Fruit fly (Drosophila melanogaster) whole organism, embryonic: ENCODE measurements around the gene CG3165.

Experiments
- B-H2 ChIP-seq: fragments of 200-800 bp; sonication (Bioruptor generic); optimal IDR thresholded peaks from 2 replicates; lab custom pipeline; 2018; ENCODE audit warnings: missing biosample characterization, mild to moderate bottlenecking, missing genetic modification characterization
- BtbVII ChIP-seq: fragments of 200-800 bp; sonication (Bioruptor generic); optimal IDR thresholded peaks from 3 replicates; lab custom pipeline; 2017; ENCODE audit warnings: missing biosample characterization, mild to moderate bottlenecking, missing genetic modification characterization
- CG1024 ChIP-seq: fragments of 200-800 bp; sonication (Bioruptor generic); IDR thresholded peaks from 2 replicates; pipeline ENCODE4 v1.3.6; 2022; ENCODE audit warnings: missing biosample characterization, missing genetic modification characterization
- CG10979 ChIP-seq: fragments of 200-800 bp; sonication (Bioruptor generic); optimal IDR thresholded peaks from 2 replicates; lab custom pipeline; 2018; ENCODE audit warnings: missing biosample characterization, mild to moderate bottlenecking, missing genetic modification characterization, moderate library complexity
- CG12104 ChIP-seq: fragments of 200-800 bp; sonication (Bioruptor generic); optimal IDR thresholded peaks from 3 replicates; lab custom pipeline; 2016; ENCODE audit warnings: missing biosample characterization, missing genetic modification characterization
- CG12155 ChIP-seq: fragments of 200-800 bp; sonication (Bioruptor generic); optimal IDR thresholded peaks from 3 replicates; lab custom pipeline; 2016; ENCODE audit warnings: missing biosample characterization, missing genetic modification characterization
- CG13424 ChIP-seq: fragments of 200-800 bp; sonication (Bioruptor generic); optimal IDR thresholded peaks from 2 replicates; lab custom pipeline; 2019; ENCODE audit warnings: missing biosample characterization, mild to moderate bottlenecking, missing genetic modification characterization, moderate library complexity
- CG14667 ChIP-seq: fragments of 200-800 bp; sonication (Bioruptor generic); IDR thresholded peaks from 2 replicates; pipeline ENCODE4 v1.3.6; 2022; ENCODE audit warnings: missing biosample characterization, missing genetic modification characterization
- CG1529 ChIP-seq: fragments of 200-800 bp; sonication (Bioruptor generic); optimal IDR thresholded peaks from 3 replicates; lab custom pipeline; 2018; ENCODE audit warnings: missing biosample characterization, missing genetic modification characterization
- CG1602 ChIP-seq: fragments of 200-800 bp; sonication (Bioruptor generic); optimal IDR thresholded peaks from 3 replicates; lab custom pipeline; 2016; ENCODE audit warnings: missing biosample characterization, missing genetic modification characterization
- CG17612 ChIP-seq: fragments of 200-800 bp; sonication (Bioruptor generic); IDR thresholded peaks from 2 replicates; pipeline ENCODE4 v1.3.6; 2022; ENCODE audit warnings: missing biosample characterization, missing genetic modification characterization
- CG18011 ChIP-seq: fragments of 200-800 bp; sonication (Bioruptor generic); optimal IDR thresholded peaks from 2 replicates; lab custom pipeline; 2017; ENCODE audit warnings: missing biosample characterization, missing genetic modification characterization, mild to moderate bottlenecking, moderate library complexity, missing genotype
- CG18262 ChIP-seq: fragments of 200-800 bp; optimal IDR thresholded peaks from 3 replicates; lab custom pipeline; 2019; ENCODE audit warnings: missing biosample characterization, mild to moderate bottlenecking, missing genetic modification characterization, moderate library complexity
- CG18599 ChIP-seq: fragments of 200-800 bp; sonication (Bioruptor generic); optimal IDR thresholded peaks from 3 replicates; lab custom pipeline; 2017; ENCODE audit warnings: missing biosample characterization, missing genetic modification characterization, mild to moderate bottlenecking, moderate library complexity, missing genetic modification reagents
- CG2712 ChIP-seq: fragments of 200-800 bp; optimal IDR thresholded peaks from 3 replicates; lab custom pipeline; 2019; ENCODE audit warnings: missing biosample characterization, mild to moderate bottlenecking, missing genetic modification characterization, moderate library complexity
- CG32772 ChIP-seq: fragments of 200-800 bp; sonication (Bioruptor generic); IDR thresholded peaks from 2 replicates; pipeline ENCODE4 v1.3.6; 2022; ENCODE audit warnings: missing biosample characterization, missing genetic modification characterization
- CG42726 ChIP-seq: fragments of 200-800 bp; sonication (Bioruptor generic); IDR thresholded peaks from 2 replicates; pipeline ENCODE4 v1.3.6; 2022; ENCODE audit warnings: missing biosample characterization, missing genetic modification characterization; ENCODE audit not compliant: partially characterized antibody
- CG4328 ChIP-seq: fragments of 200-800 bp; sonication (Bioruptor generic); optimal IDR thresholded peaks from 3 replicates; lab custom pipeline; 2017; ENCODE audit warnings: missing biosample characterization, missing genetic modification reagents, missing genetic modification characterization
- CG6689 ChIP-seq: fragments of 200-800 bp; sonication (Bioruptor generic); IDR thresholded peaks from 2 replicates; pipeline ENCODE4 v1.3.6; 2022; ENCODE audit warnings: missing biosample characterization, missing genetic modification characterization
- CG6791 ChIP-seq: fragments of 200-800 bp; sonication (Bioruptor generic); IDR thresholded peaks from 3 replicates; pipeline ENCODE4 v1.3.6; 2022; ENCODE audit warnings: missing biosample characterization, missing genetic modification characterization; ENCODE audit not compliant: partially characterized antibody
- CG6813 ChIP-seq: fragments of 200-800 bp; sonication (Bioruptor generic); optimal IDR thresholded peaks from 2 replicates; lab custom pipeline; 2017; ENCODE audit warnings: missing biosample characterization, missing genetic modification characterization, mild to moderate bottlenecking, moderate library complexity, missing genetic modification reagents
- CG8388 ChIP-seq: fragments of 200-800 bp; sonication (Bioruptor generic); optimal IDR thresholded peaks from 2 replicates; lab custom pipeline; 2019; ENCODE audit warnings: missing biosample characterization, mild to moderate bottlenecking, missing genetic modification characterization, moderate library complexity
- CG8765 ChIP-seq: fragments of 200-800 bp; sonication (Bioruptor generic); IDR thresholded peaks from 2 replicates; pipeline ENCODE4 v1.3.6; 2022; ENCODE audit warnings: missing biosample characterization, missing genetic modification characterization
- CG9876 ChIP-seq: fragments of 200-800 bp; sonication (Bioruptor generic); optimal IDR thresholded peaks from 2 replicates; lab custom pipeline; 2016; ENCODE audit warnings: missing biosample characterization, missing genetic modification characterization
- Camta ChIP-seq: fragments of 200-800 bp; sonication (Bioruptor generic); optimal IDR thresholded peaks from 2 replicates; lab custom pipeline; 2016; ENCODE audit warnings: missing biosample characterization, missing genetic modification characterization
- Chrac-16 ChIP-seq: fragments of 200-800 bp; sonication (Bioruptor generic); optimal IDR thresholded peaks from 3 replicates; lab custom pipeline; 2016; ENCODE audit warnings: missing biosample characterization, missing genetic modification characterization
- CrebB ChIP-seq: fragments of 200-800 bp; sonication (Bioruptor generic); optimal IDR thresholded peaks from 3 replicates; lab custom pipeline; 2018; ENCODE audit warnings: missing biosample characterization, mild to moderate bottlenecking, missing genetic modification characterization
- Dfd ChIP-seq, 2 experiments: fragments of >200 bp; optimal IDR thresholded peaks; 2 replicates each; lab custom pipeline; 2017; ENCODE audit warnings: missing biosample characterization in 2 of 2, missing genetic modification characterization in 2 of 2
- Doc3 ChIP-seq: fragments of 200-800 bp; sonication (Bioruptor generic); IDR thresholded peaks from 3 replicates; pipeline ENCODE4 v1.3.6; 2022; ENCODE audit warnings: missing biosample characterization, missing genetic modification characterization; ENCODE audit not compliant: partially characterized antibody
- Ets97D ChIP-seq: fragments of 200-800 bp; sonication (Bioruptor generic); optimal IDR thresholded peaks from 3 replicates; lab custom pipeline; 2016; ENCODE audit warnings: missing biosample characterization, missing genetic modification characterization
- HLH4C ChIP-seq: fragments of 200-800 bp; sonication (Bioruptor generic); IDR thresholded peaks from 3 replicates; pipeline ENCODE4 v1.3.6; 2022; ENCODE audit warnings: missing biosample characterization, missing genetic modification characterization; ENCODE audit not compliant: partially characterized antibody
- Hr3 ChIP-seq: fragments of 200-800 bp; sonication (Bioruptor generic); optimal IDR thresholded peaks from 3 replicates; lab custom pipeline; 2016; ENCODE audit warnings: missing biosample characterization, missing genetic modification characterization
- Hsf ChIP-seq: fragments of 200-800 bp; sonication (Bioruptor generic); optimal IDR thresholded peaks from 3 replicates; lab custom pipeline; 2016; ENCODE audit warnings: missing biosample characterization, missing genetic modification characterization
- MESR4 ChIP-seq: fragments of 200-800 bp; sonication (Bioruptor generic); optimal IDR thresholded peaks from 2 replicates; lab custom pipeline; 2018; ENCODE audit warnings: missing biosample characterization, mild to moderate bottlenecking, missing genetic modification characterization, moderate library complexity
- NC2α ChIP-seq: fragments of 200-800 bp; sonication (Bioruptor generic); optimal IDR thresholded peaks from 2 replicates; lab custom pipeline; 2016; ENCODE audit warnings: missing biosample characterization, missing genetic modification characterization
- Sin3A ChIP-seq: fragments of >200 bp; optimal IDR thresholded peaks from 2 replicates; lab custom pipeline; 2018
- ab ChIP-seq: fragments of 200-800 bp; sonication (Bioruptor generic); optimal IDR thresholded peaks from 2 replicates; lab custom pipeline; 2016; ENCODE audit warnings: missing biosample characterization, missing genetic modification characterization
- az2 ChIP-seq: fragments of 200-800 bp; sonication (Bioruptor generic); optimal IDR thresholded peaks from 3 replicates; lab custom pipeline; 2016; ENCODE audit warnings: missing biosample characterization, missing genetic modification characterization
- bsh ChIP-seq, 2 experiments: fragments of 200-800 bp; sonication (Bioruptor generic); optimal IDR thresholded peaks; 2 replicates each; lab custom pipeline; 2017 to 2018; ENCODE audit warnings: mild to moderate bottlenecking in 2 of 2, missing biosample characterization in 2 of 2, missing genetic modification characterization in 2 of 2, moderate library complexity in 1 of 2
- chm ChIP-seq: fragments of 200-800 bp; sonication (Bioruptor generic); IDR thresholded peaks from 2 replicates; pipeline ENCODE4 v1.3.6; 2022; ENCODE audit warnings: missing biosample characterization, missing genetic modification characterization
- inv ChIP-seq: fragments of 200-800 bp; sonication (Bioruptor generic); IDR thresholded peaks from 2 replicates; pipeline ENCODE4 v1.3.6; 2022; ENCODE audit warnings: missing biosample characterization, missing genetic modification characterization; ENCODE audit not compliant: partially characterized antibody
- klu ChIP-seq: fragments of 200-800 bp; sonication (Bioruptor generic); IDR thresholded peaks from 2 replicates; pipeline ENCODE4 v1.3.6; 2022; ENCODE audit warnings: missing biosample characterization, missing genetic modification characterization
- lbe ChIP-seq: fragments of 200-800 bp; sonication (Bioruptor generic); optimal IDR thresholded peaks from 2 replicates; lab custom pipeline; 2016; ENCODE audit warnings: missing biosample characterization, mild to moderate bottlenecking, missing genetic modification characterization
- oc ChIP-seq: fragments of 200-800 bp; sonication (Bioruptor generic); optimal IDR thresholded peaks from 2 replicates; lab custom pipeline; 2018; ENCODE audit warnings: missing biosample characterization, mild to moderate bottlenecking, missing genetic modification characterization, moderate library complexity
- onecut ChIP-seq: fragments of 200-800 bp; sonication (Bioruptor generic); IDR thresholded peaks from 2 replicates; pipeline ENCODE4 v1.3.6; 2022; ENCODE audit warnings: missing biosample characterization, missing genetic modification characterization
- prd ChIP-seq, 3 experiments: fragments of >200 bp in 2 of 3; fragments of 200-800 bp in 1 of 3; sonication (Bioruptor generic) in 1 of 3; optimal IDR thresholded peaks in 2 of 3; IDR thresholded peaks in 1 of 3; 2 replicates in 2 of 3; 3 replicates in 1 of 3; pipeline versions ENCODE4 v1.3.6 to Lab custom; 2017 to 2022; ENCODE audit warnings: missing biosample characterization in 1 of 3, missing genetic modification characterization in 1 of 3
- seq ChIP-seq: fragments of 200-800 bp; sonication (Bioruptor generic); IDR thresholded peaks from 2 replicates; pipeline ENCODE4 v1.3.6; 2022; ENCODE audit warnings: missing biosample characterization, missing genetic modification characterization
- stwl ChIP-seq: fragments of 200-800 bp; sonication (Bioruptor generic); optimal IDR thresholded peaks from 3 replicates; lab custom pipeline; 2018; ENCODE audit warnings: missing biosample characterization, mild to moderate bottlenecking, missing genetic modification characterization, moderate library complexity
- twi ChIP-seq: fragments of 200-800 bp; optimal IDR thresholded peaks from 2 replicates; lab custom pipeline; 2019; ENCODE audit warnings: missing biosample characterization, mild to moderate bottlenecking, missing genetic modification characterization, moderate library complexity
- usp ChIP-seq: fragments of >200 bp; optimal IDR thresholded peaks from 2 replicates; lab custom pipeline; 2017; ENCODE audit warnings: missing biosample characterization, missing genetic modification characterization
- zf30C ChIP-seq: fragments of 200-800 bp; sonication (Bioruptor generic); optimal IDR thresholded peaks from 3 replicates; lab custom pipeline; 2018; ENCODE audit warnings: missing biosample characterization, mild to moderate bottlenecking, missing genetic modification characterization

Gene CG3165

DNA sequence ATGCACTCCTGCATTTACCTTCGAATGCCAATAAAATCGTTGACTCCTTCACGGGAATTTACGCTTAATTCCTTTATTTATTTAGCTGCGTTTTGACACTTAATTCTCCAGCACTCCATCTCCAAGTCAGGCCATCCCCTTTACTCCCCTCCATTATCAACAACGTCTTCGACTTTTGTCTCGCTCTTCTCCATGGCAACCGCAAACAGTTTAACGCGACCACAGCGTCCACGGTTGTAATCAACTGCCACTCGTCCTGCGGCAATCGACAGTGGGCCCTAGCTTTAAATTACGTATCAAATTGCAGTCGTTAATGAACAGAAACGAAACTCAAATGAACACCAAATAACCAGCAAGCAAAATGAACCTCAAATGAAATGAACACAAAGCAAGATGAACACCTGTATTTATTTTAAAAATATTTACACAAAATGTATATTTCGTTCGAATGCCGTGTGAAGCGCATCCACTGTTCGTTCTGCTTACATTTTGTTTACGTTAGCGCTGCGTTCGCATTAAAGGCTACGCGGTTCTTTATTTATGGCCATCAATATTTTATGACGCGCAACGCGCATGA, 45.3 kb upstream of the CG3165 start:
- TF ChIP-seq CG8388 (GFP tag; lab: Kevin White, UChicago) (no peak), zf30C (no peak), lbe (GFP tag; lab: Kevin White, UChicago) (no peak), CG12104 (GFP tag; lab: Kevin White, UChicago) (no peak), CG18262 (tag; lab: Kevin White, UChicago) (peak; percentile 9), bsh (GFP tag; optimal IDR thresholded peaks at IDR 0.05; lab: Kevin White, UChicago) (peak; percentile 35 to 62), Sin3A (lab: Kevin White, UChicago) (no peak), Camta (no peak), Hsf (no peak), CG18011 (no peak), CG8765 (no peak), NC2α (GFP tag; lab: Kevin White, UChicago) (no peak), CG10979 (peak; percentile 9), klu (GFP tag; lab: Robert Waterston, UW) (no peak), CG6813 (GFP tag; lab: Kevin White, UChicago) (peak; percentile 0), CrebB (no peak), Chrac-16 (GFP tag; lab: Kevin White, UChicago) (no peak), MESR4 (GFP tag; lab: Kevin White, UChicago) (no peak), CG12155 (GFP tag; lab: Kevin White, UChicago) (no peak), Ets97D (GFP tag; lab: Kevin White, UChicago) (no peak), CG9876 (GFP tag; lab: Kevin White, UChicago) (no peak), CG18599 (GFP tag; lab: Kevin White, UChicago) (peak; percentile 63), prd (optimal IDR thresholded peaks at IDR 0.05; lab: Kevin White, UChicago) (no peak), prd (GFP tag; IDR thresholded peaks at IDR 0.05; lab: Robert Waterston, UW) (no peak), CG13424 (peak; percentile 21), CG6791 (GFP tag; lab: Robert Waterston, UW) (no peak), CG42726 (GFP tag; lab: Robert Waterston, UW) (no peak), CG17612 (GFP tag; lab: Robert Waterston, UW) (no peak), BtbVII (GFP tag; lab: Kevin White, UChicago) (peak; percentile 2), stwl (tag; lab: Kevin White, UChicago) (no peak), Doc3 (GFP tag; lab: Robert Waterston, UW) (no peak), Dfd (GFP tag; optimal IDR thresholded peaks at IDR 0.05; lab: Kevin White, UChicago) (no peak), ab (GFP tag; lab: Kevin White, UChicago) (no peak), onecut (no peak), inv (GFP tag; lab: Robert Waterston, UW) (no peak), CG1602 (GFP tag; lab: Kevin White, UChicago) (no peak), CG14667 (GFP tag; lab: Robert Waterston, UW) (no peak), Hr3 (GFP tag; lab: Kevin White, UChicago) (no peak), B-H2 (GFP tag; lab: Kevin White, UChicago) (no peak), HLH4C (GFP tag; lab: Robert Waterston, UW) (no peak), chm (no peak), seq (no peak), CG1024 (GFP tag; lab: Robert Waterston, UW) (no peak), usp (GFP tag; lab: Kevin White, UChicago) (no peak), CG6689 (GFP tag; lab: Robert Waterston, UW) (no peak), CG1529 (no peak), oc (tag; lab: Kevin White, UChicago) (no peak), CG2712 (tag; lab: Kevin White, UChicago) (no peak), az2 (GFP tag; lab: Kevin White, UChicago) (no peak), CG32772 (no peak), twi (tag; lab: Kevin White, UChicago) (no peak), CG4328 (GFP tag; lab: Kevin White, UChicago) (no peak)
